Fruit fly (Drosophila melanogaster) whole organism, wandering third instar larva: Measurements from ENCODE around the gene siz.

Source experiments
- CG9705 ChIP-seq: fragments of 200-800 bp; sonication (Bioruptor generic); optimal IDR thresholded peaks from 2 replicates; lab custom pipeline; 2018; ENCODE audit warnings: missing biosample characterization, mild to moderate bottlenecking, missing genetic modification characterization
- CrebA ChIP-seq: fragments of 200-800 bp; sonication (Bioruptor generic); optimal IDR thresholded peaks from 2 replicates; lab custom pipeline; 2016; ENCODE audit warnings: missing biosample characterization, mild to moderate bottlenecking, missing genetic modification characterization, borderline replicate concordance
- Dif ChIP-seq: fragments of 200-275, 200-300 bp; sonication (Bioruptor generic); optimal IDR thresholded peaks from 2 replicates; lab custom pipeline; 2018; ENCODE audit warnings: missing biosample characterization, missing genetic modification characterization; ENCODE audit not compliant: partially characterized antibody
- GATAd ChIP-seq: sonication (Bioruptor generic); optimal IDR thresholded peaks from 2 replicates; lab custom pipeline; 2016; ENCODE audit warnings: missing biosample characterization, missing genetic modification characterization
- HLH106 ChIP-seq: fragments of 200-800 bp; optimal IDR thresholded peaks from 3 replicates; lab custom pipeline; 2019; ENCODE audit warnings: missing biosample characterization, mild to moderate bottlenecking, missing genetic modification characterization, moderate library complexity
- Hnf4 ChIP-seq: fragments of 200-800 bp; sonication (Bioruptor generic); optimal IDR thresholded peaks from 2 replicates; lab custom pipeline; 2016; ENCODE audit warnings: missing biosample characterization, mild to moderate bottlenecking, missing genetic modification characterization
- Hr78 ChIP-seq: fragments of >200 bp; optimal IDR thresholded peaks from 2 replicates; lab custom pipeline; 2017; ENCODE audit warnings: missing biosample characterization, missing genetic modification characterization
- Hr83 ChIP-seq: fragments of 200-300 bp; sonication (Bioruptor generic); optimal IDR thresholded peaks from 2 replicates; lab custom pipeline; 2016; ENCODE audit warnings: missing biosample characterization, mild to moderate bottlenecking, missing genetic modification characterization, moderate library complexity; ENCODE audit not compliant: poor library complexity, severe bottlenecking
- Jra ChIP-seq: sonication (Bioruptor generic); optimal IDR thresholded peaks from 2 replicates; lab custom pipeline; 2016; ENCODE audit warnings: missing biosample characterization, missing genetic modification characterization
- Mio ChIP-seq: sonication (Bioruptor generic); optimal IDR thresholded peaks from 2 replicates; lab custom pipeline; 2016; ENCODE audit warnings: missing biosample characterization, missing genetic modification characterization
- Myc ChIP-seq: fragments of >200 bp; optimal IDR thresholded peaks from 2 replicates; lab custom pipeline; 2017
- N ChIP-seq: fragments of >200 bp; optimal IDR thresholded peaks from 2 replicates; lab custom pipeline; 2018; ENCODE audit warnings: missing biosample characterization, missing external identifiers, missing genetic modification characterization
- OdsH ChIP-seq: fragments of 200-800 bp; sonication (Bioruptor generic); optimal IDR thresholded peaks from 2 replicates; lab custom pipeline; 2016; ENCODE audit warnings: missing biosample characterization, mild to moderate bottlenecking, missing genetic modification characterization
- Vsx2 ChIP-seq: fragments of 200-300, 225-300 bp; sonication (Bioruptor generic); optimal IDR thresholded peaks from 2 replicates; lab custom pipeline; 2018; ENCODE audit warnings: missing biosample characterization, missing genetic modification characterization; ENCODE audit not compliant: partially characterized antibody
- brk ChIP-seq: fragments of 200-800 bp; sonication (Bioruptor generic); optimal IDR thresholded peaks from 2 replicates; lab custom pipeline; 2016; ENCODE audit warnings: missing biosample characterization, mild to moderate bottlenecking, missing genetic modification characterization
- dl ChIP-seq, 2 experiments: fragments of 175-275, 200-275 bp in 1 of 2; fragments of 200-275 bp in 1 of 2; sonication (Bioruptor generic); optimal IDR thresholded peaks; lab custom pipeline; 2018; ENCODE audit warnings: mild to moderate bottlenecking in 2 of 2, missing biosample characterization in 2 of 2, missing genetic modification characterization in 2 of 2, moderate library complexity in 2 of 2; ENCODE audit not compliant: partially characterized antibody in 2 of 2, insufficient read depth in 1 of 2
- dmrt93B ChIP-seq: fragments of 200-800 bp; sonication (Bioruptor generic); optimal IDR thresholded peaks from 2 replicates; lab custom pipeline; 2018; ENCODE audit warnings: missing biosample characterization, mild to moderate bottlenecking, missing genetic modification characterization
- dsf ChIP-seq: sonication (Bioruptor generic); optimal IDR thresholded peaks from 2 replicates; lab custom pipeline; 2016; ENCODE audit warnings: missing biosample characterization, missing genetic modification characterization, borderline replicate concordance
- ey ChIP-seq: fragments of 200-800 bp; sonication (Bioruptor generic); optimal IDR thresholded peaks from 2 replicates; lab custom pipeline; 2016; ENCODE audit warnings: missing biosample characterization, missing genetic modification characterization
- foxo ChIP-seq, 2 experiments: fragments of 200-800 bp; sonication (Bioruptor generic); optimal IDR thresholded peaks; 2 replicates in 1 of 2; 3 replicates in 1 of 2; lab custom pipeline; 2016 to 2017; ENCODE audit warnings: missing biosample characterization in 2 of 2, missing genetic modification characterization in 2 of 2
- fru ChIP-seq: fragments of 200-800 bp; sonication (Bioruptor generic); optimal IDR thresholded peaks from 3 replicates; lab custom pipeline; 2016; ENCODE audit warnings: missing biosample characterization, mild to moderate bottlenecking, missing genetic modification characterization
- h ChIP-seq: fragments of 200-800 bp; sonication (Bioruptor generic); optimal IDR thresholded peaks from 3 replicates; lab custom pipeline; 2016; ENCODE audit warnings: missing biosample characterization, mild to moderate bottlenecking, missing genetic modification characterization
- lola ChIP-seq: fragments of >200 bp; optimal IDR thresholded peaks from 2 replicates; lab custom pipeline; 2017; ENCODE audit warnings: missing biosample characterization, missing genetic modification characterization
- psq ChIP-seq: fragments of 200-800 bp; sonication (Bioruptor generic); optimal IDR thresholded peaks from 3 replicates; lab custom pipeline; 2017; ENCODE audit warnings: missing biosample characterization, mild to moderate bottlenecking, missing genetic modification characterization, moderate library complexity
- rgr ChIP-seq: fragments of 200-800 bp; sonication (Bioruptor generic); optimal IDR thresholded peaks from 3 replicates; lab custom pipeline; 2016; ENCODE audit warnings: missing biosample characterization, mild to moderate bottlenecking, missing genetic modification characterization
- sage ChIP-seq: fragments of 200-800 bp; sonication (Bioruptor generic); optimal IDR thresholded peaks from 2 replicates; lab custom pipeline; 2016; ENCODE audit warnings: missing biosample characterization, mild to moderate bottlenecking, missing genetic modification characterization
- sv ChIP-seq: fragments of 200-800 bp; sonication (Bioruptor generic); optimal IDR thresholded peaks from 3 replicates; lab custom pipeline; 2016; ENCODE audit warnings: missing biosample characterization, missing genetic modification characterization
- tai ChIP-seq: sonication (Bioruptor generic); optimal IDR thresholded peaks from 2 replicates; lab custom pipeline; 2016; ENCODE audit warnings: missing biosample characterization, missing genetic modification characterization
- usp ChIP-seq: fragments of >200 bp; optimal IDR thresholded peaks from 2 replicates; lab custom pipeline; 2017; ENCODE audit warnings: missing biosample characterization, missing genetic modification characterization

siz gene

dm6 chr3L:21047734-21048657 is 13.7 kb downstream of the siz start:
- no peak for TF ChIP-seq Hr78 (GFP tag; lab: Kevin White, UChicago)
- no peak for TF ChIP-seq CG9705 (GFP tag; lab: Kevin White, UChicago)
- TF ChIP-seq brk (GFP tag; lab: Kevin White, UChicago): peak; percentile 2
- TF ChIP-seq usp (GFP tag; lab: Kevin White, UChicago): no peak
- TF ChIP-seq sv (GFP tag; lab: Kevin White, UChicago): no peak
- TF ChIP-seq Hr83 (GFP tag; lab: Kevin White, UChicago): no peak
- TF ChIP-seq HLH106 (tag; lab: Kevin White, UChicago): no peak
- TF ChIP-seq tai (GFP tag; lab: Kevin White, UChicago): no peak
- peak; percentile 12 for TF ChIP-seq Dif (GFP tag; lab: Kevin White, UChicago)
- no peak for TF ChIP-seq dsf (GFP tag; lab: Kevin White, UChicago)
- no peak for TF ChIP-seq h (GFP tag; lab: Kevin White, UChicago)

DNA sequence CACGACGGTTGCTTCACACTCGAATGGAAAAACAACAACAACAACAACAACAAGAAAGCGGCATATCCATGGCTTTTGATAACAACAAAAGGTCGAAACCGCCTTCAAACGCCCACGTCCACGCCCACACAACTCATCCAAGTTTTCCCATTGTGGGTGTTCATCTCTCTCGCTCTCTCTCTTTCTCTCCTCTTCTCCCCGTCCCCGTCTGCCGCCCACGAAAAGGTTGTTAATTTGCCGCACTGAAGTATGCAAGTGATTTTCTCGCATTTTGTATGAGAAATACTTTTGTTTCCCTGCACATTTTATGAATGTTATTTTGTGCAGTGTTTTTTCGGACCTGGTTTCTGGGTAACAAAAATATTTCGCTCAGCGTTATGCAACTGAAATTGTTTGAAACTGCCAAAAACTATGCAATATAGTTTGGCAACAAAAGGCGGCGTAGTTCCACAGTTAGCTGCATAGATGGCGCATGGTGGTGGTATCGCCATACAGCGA is 15.1 kb downstream of the siz start:
- TF ChIP-seq h (GFP tag; lab: Kevin White, UChicago) (peak; percentile 6), Myc (lab: Kevin White, UChicago) (peak; percentile 96), fru (peak; percentile 26), usp (GFP tag; lab: Kevin White, UChicago) (no peak), GATAd (no peak), Jra (GFP tag; lab: Kevin White, UChicago) (no peak), Mio (GFP tag; lab: Kevin White, UChicago) (no peak), dmrt93B (no peak), OdsH (GFP tag; lab: Kevin White, UChicago) (peak; percentile 2), brk (GFP tag; lab: Kevin White, UChicago) (no peak), Dif (GFP tag; lab: Kevin White, UChicago) (peak; percentile 52), rgr (GFP tag; lab: Kevin White, UChicago) (peak; percentile 32), foxo (GFP tag; optimal IDR thresholded peaks at IDR 0.05; lab: Kevin White, UChicago) (peak in 1 of 2 experiments; percentile 25), dl (GFP tag; optimal IDR thresholded peaks at IDR 0.05; lab: Kevin White, UChicago; ENCODE audit: insufficient read depth in 1 of 2, partially characterized antibody in 2 of 2) (peak in 1 of 2 experiments; percentile 37), Hr83 (GFP tag; lab: Kevin White, UChicago) (peak; percentile 3), Hnf4 (no peak), dsf (GFP tag; lab: Kevin White, UChicago) (no peak), lola (GFP tag; lab: Kevin White, UChicago) (peak; percentile 94), psq (GFP tag; lab: Kevin White, UChicago) (peak; percentile 38), CrebA (no peak), Vsx2 (GFP tag; lab: Kevin White, UChicago) (peak; percentile 86), N (GFP tag; lab: Kevin White, UChicago) (peak; percentile 76), ey (peak; percentile 38), HLH106 (tag; lab: Kevin White, UChicago) (peak; percentile 23), Hr78 (GFP tag; lab: Kevin White, UChicago) (no peak)

- TF ChIP-seq Mio (GFP tag; lab: Kevin White, UChicago): no peak
- no peak for TF ChIP-seq Jra (GFP tag; lab: Kevin White, UChicago)
- no peak for TF ChIP-seq dl (GFP tag; optimal IDR thresholded peaks at IDR 0.05; lab: Kevin White, UChicago; ENCODE audit: insufficient read depth in 1 of 2, partially characterized antibody in 2 of 2)
- no peak for TF ChIP-seq CrebA
- no peak for TF ChIP-seq sage (GFP tag; lab: Kevin White, UChicago)
- no peak for TF ChIP-seq usp (GFP tag; lab: Kevin White, UChicago)
- TF ChIP-seq Myc (lab: Kevin White, UChicago): no peak
Observed at dm6 chr3L:21050068-21050736, 15.9 kb downstream of the siz start.
